Worm (Caenorhabditis elegans) whole organism, early embryonic: ENCODE results near the gene C53A3.1.

ENCODE experiments used
- B0310.2 ChIP-seq: sonication (generic microtip); optimal IDR thresholded peaks from 2 replicates; lab custom pipeline; 2016; ENCODE audit warnings: mild to moderate bottlenecking, missing genetic modification characterization, missing compliant biosample characterization
- F13C5.2 ChIP-seq: sonication (generic microtip); optimal IDR thresholded peaks from 2 replicates; lab custom pipeline; 2017; ENCODE audit warnings: mild to moderate bottlenecking, missing genetic modification characterization, inconsistent platforms, missing compliant biosample characterization
- aly-1 ChIP-seq: sonication (generic microtip); optimal IDR thresholded peaks from 2 replicates; lab custom pipeline; 2016; ENCODE audit warnings: missing genetic modification characterization, missing compliant biosample characterization
- ama-1 ChIP-seq: fragments of 150-350 bp; optimal IDR thresholded peaks from 2 replicates; lab custom pipeline; 2014
- ceh-13 ChIP-seq: fragments of 200-800 bp; sonication (Bioruptor generic); optimal IDR thresholded peaks from 2 replicates; lab custom pipeline; 2018; ENCODE audit warnings: mild to moderate bottlenecking, missing genetic modification characterization, missing compliant biosample characterization
- ceh-36 ChIP-seq: sonication (generic microtip); optimal IDR thresholded peaks from 2 replicates; lab custom pipeline; 2016; ENCODE audit warnings: missing genetic modification characterization, inconsistent platforms, missing compliant biosample characterization
- ets-7 ChIP-seq: sonication (generic microtip); optimal IDR thresholded peaks from 2 replicates; lab custom pipeline; 2016; ENCODE audit warnings: missing genotype, missing genetic modification characterization, missing compliant biosample characterization
- flt-1 ChIP-seq: fragments of 200-800 bp; sonication (Bioruptor generic); IDR thresholded peaks from 2 replicates; pipeline ENCODE4 v1.3.6; 2022; ENCODE audit warnings: missing genetic modification characterization, missing compliant biosample characterization
- hmbx-1 ChIP-seq: sonication (generic microtip); optimal IDR thresholded peaks from 2 replicates; lab custom pipeline; 2016; ENCODE audit warnings: mild to moderate bottlenecking, missing genetic modification characterization, missing compliant biosample characterization
- hmg-4 ChIP-seq: fragments of 200-800 bp; sonication (Bioruptor generic); optimal IDR thresholded peaks from 2 replicates; lab custom pipeline; 2018; ENCODE audit warnings: mild to moderate bottlenecking, missing genetic modification characterization, missing compliant biosample characterization
- hnd-1 ChIP-seq: sonication (generic microtip); optimal IDR thresholded peaks from 2 replicates; lab custom pipeline; 2016; ENCODE audit warnings: missing genetic modification characterization, missing compliant biosample characterization
- pes-1 ChIP-seq: fragments of 200-800 bp; sonication (Bioruptor generic); IDR thresholded peaks from 2 replicates; pipeline ENCODE4 v1.3.6; 2022; ENCODE audit warnings: missing genetic modification reagents, missing genetic modification characterization, missing compliant biosample characterization
- scrt-1 ChIP-seq: fragments of 200-800 bp; sonication (Bioruptor generic); IDR thresholded peaks from 2 replicates; pipeline ENCODE4 v1.3.6; 2022; ENCODE audit warnings: missing genetic modification characterization, missing compliant biosample characterization
- sea-1 ChIP-seq: fragments of 200-800 bp; sonication (Bioruptor generic); conservative IDR thresholded peaks from 2 replicates; pipeline ENCODE4 v1.3.6; 2022; ENCODE audit warnings: missing genetic modification characterization, missing compliant biosample characterization
- tbx-11 ChIP-seq: fragments of 200-800 bp; sonication (Bioruptor generic); IDR thresholded peaks from 2 replicates; pipeline ENCODE4 v1.3.6; 2022; ENCODE audit warnings: missing genetic modification characterization, missing compliant biosample characterization
- tbx-37 ChIP-seq: fragments of 200-800 bp; sonication (Bioruptor generic); conservative IDR thresholded peaks from 2 replicates; pipeline ENCODE4 v1.3.6; 2022; ENCODE audit warnings: missing genetic modification reagents, missing genetic modification characterization, missing compliant biosample characterization
- tra-4 ChIP-seq: sonication (generic microtip); optimal IDR thresholded peaks from 2 replicates; lab custom pipeline; 2017; ENCODE audit warnings: missing genetic modification characterization, missing compliant biosample characterization

C53A3.1 gene

ce11 chrV:5788650-5789049 lies 28.6 kb upstream of the C53A3.1 start:
- TF ChIP-seq ceh-13 (no peak), scrt-1 (GFP tag; lab: Robert Waterston, UW) (no peak), tra-4 (tag; lab: Kevin White, UChicago) (no peak), F13C5.2 (no peak), hnd-1 (tag; lab: Kevin White, UChicago) (no peak), tbx-11 (GFP tag; lab: Robert Waterston, UW) (no peak), aly-1 (tag; lab: Kevin White, UChicago) (no peak), B0310.2 (tag; lab: Kevin White, UChicago) (no peak), pes-1 (no peak), flt-1 (GFP tag; lab: Robert Waterston, UW) (no peak)

- TF ChIP-seq tbx-37 (GFP tag; lab: Robert Waterston, UW) = no peak
- no peak for TF ChIP-seq aly-1 (tag; lab: Kevin White, UChicago)
- TF ChIP-seq ets-7 (tag; lab: Kevin White, UChicago) = no peak
- no peak for TF ChIP-seq tra-4 (tag; lab: Kevin White, UChicago)
- no peak for TF ChIP-seq ceh-13
- no peak for TF ChIP-seq B0310.2 (tag; lab: Kevin White, UChicago)
- no peak for TF ChIP-seq ama-1 (lab: Kevin White, UChicago)
- no peak for TF ChIP-seq hmbx-1
- TF ChIP-seq hnd-1 (tag; lab: Kevin White, UChicago) = no peak
- TF ChIP-seq sea-1 (GFP tag; lab: Robert Waterston, UW) = no peak
- TF ChIP-seq scrt-1 (GFP tag; lab: Robert Waterston, UW) = no peak
- TF ChIP-seq hmg-4 (GFP tag; lab: Kevin White, UChicago) = no peak
- TF ChIP-seq pes-1 = no peak
- no peak for TF ChIP-seq ceh-36 (tag; lab: Kevin White, UChicago)
- TF ChIP-seq tbx-11 (GFP tag; lab: Robert Waterston, UW) = no peak
- no peak for TF ChIP-seq F13C5.2
- TF ChIP-seq flt-1 (GFP tag; lab: Robert Waterston, UW) = no peak
These were observed 25.3 kb upstream of the C53A3.1 start, which contains the start of gene F44E7.7 for ce11 chrV:5785372-5785771. F44E7.7 (minus strand) TSS chrV:5785472.

- no peak for TF ChIP-seq hnd-1 (tag; lab: Kevin White, UChicago)
- no peak for TF ChIP-seq ceh-13
- TF ChIP-seq scrt-1 (GFP tag; lab: Robert Waterston, UW) = no peak
- TF ChIP-seq tra-4 (tag; lab: Kevin White, UChicago) = no peak
These were observed 22.7 kb upstream of the C53A3.1 start, which contains the start of gene fbxa-183 for ce11 chrV:5782687-5783086. fbxa-183 (minus strand) TSS chrV:5782787.

- TF ChIP-seq F13C5.2 (no peak), tbx-11 (GFP tag; lab: Robert Waterston, UW) (no peak), ceh-36 (tag; lab: Kevin White, UChicago) (no peak), tra-4 (tag; lab: Kevin White, UChicago) (no peak), hmbx-1 (no peak), tbx-37 (GFP tag; lab: Robert Waterston, UW) (no peak)
These were observed 20.8 kb upstream of the C53A3.1 start, which contains the start of gene F44E7.5 for ce11 chrV:5780713-5781360. F44E7.5 (minus strand) TSS chrV:5780922.

ce11 chrV:5779984-5780383 lies 20.0 kb upstream of the C53A3.1 start:
- no peak for TF ChIP-seq aly-1 (tag; lab: Kevin White, UChicago)

ce11 chrV:5778216-5778615 lies 18.2 kb upstream of the C53A3.1 start:
- TF ChIP-seq pes-1 = peak; percentile 73
- TF ChIP-seq sea-1 (GFP tag; lab: Robert Waterston, UW) = peak; percentile 61; the same call in 1 of the 2 replicates

- peak; percentile 82 for TF ChIP-seq tbx-11 (GFP tag; lab: Robert Waterston, UW)
- TF ChIP-seq flt-1 (GFP tag; lab: Robert Waterston, UW) = peak; percentile 77
- TF ChIP-seq sea-1 (GFP tag; lab: Robert Waterston, UW) = peak; percentile 84
- peak; percentile 73 for TF ChIP-seq tbx-37 (GFP tag; lab: Robert Waterston, UW)
- peak; percentile 87 for TF ChIP-seq pes-1
- peak; percentile 82 for TF ChIP-seq scrt-1 (GFP tag; lab: Robert Waterston, UW)
These were observed 16.9 kb upstream of the C53A3.1 start, which contains the start of gene F44E7.4 for ce11 chrV:5776941-5777340. F44E7.4 (minus strand) TSS chrV:5776953.

ce11 chrV:5774137-5774536 lies 14.1 kb upstream of the C53A3.1 start:
- TF ChIP-seq pes-1 (no peak), tbx-11 (GFP tag; lab: Robert Waterston, UW) (no peak), ets-7 (tag; lab: Kevin White, UChicago) (no peak), flt-1 (GFP tag; lab: Robert Waterston, UW) (no peak), ama-1 (lab: Kevin White, UChicago) (no peak), aly-1 (tag; lab: Kevin White, UChicago) (no peak), ceh-36 (tag; lab: Kevin White, UChicago) (no peak), scrt-1 (GFP tag; lab: Robert Waterston, UW) (no peak), hnd-1 (tag; lab: Kevin White, UChicago) (no peak), hmg-4 (GFP tag; lab: Kevin White, UChicago) (no peak), tra-4 (tag; lab: Kevin White, UChicago) (no peak), ceh-13 (no peak), B0310.2 (tag; lab: Kevin White, UChicago) (no peak)
